Worm (Caenorhabditis elegans) whole organism, L4/young adult: ENCODE results near the gene T07D4.5.

Source experiments
- W03F9.2 ChIP-seq: fragments of 150-350 bp; optimal IDR thresholded peaks from 2 replicates; lab custom pipeline; 2014; ENCODE audit warnings: missing biosample characterization, missing genetic modification characterization
- him-1 ChIP-seq: sonication (generic microtip); optimal IDR thresholded peaks from 2 replicates; lab custom pipeline; 2016; ENCODE audit warnings: missing genotype, missing genetic modification reagents, missing genetic modification characterization, missing compliant biosample characterization

ce11 chrII:8929771-8930170 lies 45.6 kb upstream of the T07D4.5 start, which contains the start of gene mrpl-50:
- no peak for TF ChIP-seq W03F9.2 (tag; lab: Kevin White, UChicago)
- no peak for TF ChIP-seq him-1 (tag; lab: Kevin White, UChicago)
